Fruit fly (Drosophila melanogaster): Measurements from ENCODE around the gene CG44325.

Gene CG44325

dm6 chrX:9041789-9042456 is 36.4 kb downstream of the CG44325 start (continued):
- TF ChIP-seq row (GFP tag; IDR thresholded peaks at IDR 0.05) (peak; percentile 69), gt (GFP tag; IDR thresholded peaks at IDR 0.05) (no peak), CG12744 (GFP tag; optimal IDR thresholded peaks at IDR 0.05) (no peak), D19A (tag; optimal IDR thresholded peaks at IDR 0.05) (peak; percentile 48), croc (GFP tag; conservative IDR thresholded peaks at IDR 0.05) (peak; percentile 62; the same call in 1 of the 3 replicates), CG10979 (tag; optimal IDR thresholded peaks at IDR 0.05) (peak; percentile 73), mam (GFP tag; optimal IDR thresholded peaks at IDR 0.05) (peak; percentile 2), CG2120 (GFP tag; optimal IDR thresholded peaks at IDR 0.05) (no peak), cato (GFP tag; optimal IDR thresholded peaks at IDR 0.05; ENCODE audit: borderline replicate concordance) (peak; percentile 3), Sin3A (optimal IDR thresholded peaks at IDR 0.05) (no peak), CG30403 (GFP tag; optimal IDR thresholded peaks at IDR 0.05) (peak; percentile 68), Sox100B (GFP tag; optimal IDR thresholded peaks at IDR 0.05) (peak; percentile 76), twi (tag; optimal IDR thresholded peaks at IDR 0.05) (no peak), Neu2 (GFP tag; optimal IDR thresholded peaks at IDR 0.05; ENCODE audit: borderline replicate concordance) (no peak), Bdp1 (GFP tag; optimal IDR thresholded peaks at IDR 0.05) (no peak), Mad (GFP tag; optimal IDR thresholded peaks at IDR 0.05) (no peak), CG2678 (tag; optimal IDR thresholded peaks at IDR 0.05) (peak; percentile 62), CG15269 (tag; optimal IDR thresholded peaks at IDR 0.05) (peak; percentile 47), hth (optimal IDR thresholded peaks at IDR 0.05) (no peak), wdn (GFP tag; IDR thresholded peaks at IDR 0.05) (no peak), lov (optimal IDR thresholded peaks at IDR 0.05) (no peak), lov (GFP tag; IDR thresholded peaks at IDR 0.05) (no peak), Vsx1 (GFP tag; optimal IDR thresholded peaks at IDR 0.05) (peak; percentile 41), ftz-f1 (GFP tag; optimal IDR thresholded peaks at IDR 0.05) (no peak), Hr51 (GFP tag; optimal IDR thresholded peaks at IDR 0.05) (peak in 1 of 2 experiments; percentile 64), Awh (GFP tag; IDR thresholded peaks at IDR 0.05) (no peak), Fer1 (GFP tag; optimal IDR thresholded peaks at IDR 0.05) (no peak), grn (GFP tag; optimal IDR thresholded peaks at IDR 0.05) (no peak), Mrtf (GFP tag; IDR thresholded peaks at IDR 0.05) (no peak), CG18262 (tag; optimal IDR thresholded peaks at IDR 0.05) (peak; percentile 85), Nf-YA (GFP tag; IDR thresholded peaks at IDR 0.05) (no peak), sr (GFP tag; IDR thresholded peaks at IDR 0.05) (no peak; the same call in 2 of the 3 replicates), fru (optimal IDR thresholded peaks at IDR 0.05) (no peak), lmd (GFP tag; IDR thresholded peaks at IDR 0.05) (peak; percentile 41), Bgb (GFP tag; IDR thresholded peaks at IDR 0.05; ENCODE audit: partially characterized antibody) (no peak), pfk (GFP tag; optimal IDR thresholded peaks at IDR 0.05) (no peak), vnd (GFP tag; IDR thresholded peaks at IDR 0.05; ENCODE audit: partially characterized antibody) (no peak), crol (GFP tag; IDR thresholded peaks at IDR 0.05) (no peak), peb (GFP tag; IDR thresholded peaks at IDR 0.05) (0 out of 2 replicates have a peak, but pooled peaks have one; percentile 23), Gsc (GFP tag; IDR thresholded peaks at IDR 0.05) (no peak), Side (GFP tag; optimal IDR thresholded peaks at IDR 0.05) (no peak), MBD-R2 (GFP tag; IDR thresholded peaks at IDR 0.05) (no peak), chn (GFP tag; optimal IDR thresholded peaks at IDR 0.05) (peak; percentile 29), Abd-B (GFP tag; optimal IDR thresholded peaks at IDR 0.05) (peak; percentile 69), CG2199 (GFP tag; IDR thresholded peaks at IDR 0.05) (no peak), PHDP (tag; optimal IDR thresholded peaks at IDR 0.05) (peak; percentile 25), danr (GFP tag; IDR thresholded peaks at IDR 0.05) (peak; percentile 34; the same call in 1 of the 2 replicates), CG6854 (GFP tag; optimal IDR thresholded peaks at IDR 0.05) (no peak), usp (GFP tag; optimal IDR thresholded peaks at IDR 0.05) (no peak), Sry-δ (GFP tag; optimal IDR thresholded peaks at IDR 0.05) (no peak), vfl (GFP tag; optimal IDR thresholded peaks at IDR 0.05) (no peak), CG16815 (GFP tag; optimal IDR thresholded peaks at IDR 0.05) (peak; percentile 62)

Measured in whole organism, embryonic.